Worm (Caenorhabditis elegans): ENCODE measurements around the gene Y56A3A.31.

ce11 chrIII:11935948-11936280 is 38.4 kb upstream of the Y56A3A.31 start:
- TF ChIP-seq flt-1 (GFP tag; IDR thresholded peaks at IDR 0.05): peak; percentile 51; the same call in 1 of the 2 replicates
- TF ChIP-seq ref-1 (GFP tag; conservative IDR thresholded peaks at IDR 0.05): no peak
- TF ChIP-seq ztf-23 (GFP tag; IDR thresholded peaks at IDR 0.05): no peak
- no peak for TF ChIP-seq med-1 (GFP tag; optimal IDR thresholded peaks at IDR 0.05; ENCODE audit: insufficient read depth)
- no peak for TF ChIP-seq klf-2 (GFP tag; conservative IDR thresholded peaks at IDR 0.05)

All from whole organism, midembryonic.